Worm (Caenorhabditis elegans): ENCODE measurements around the gene F12E12.1.
"Not testable (repeated sequence)": the region's sequence is repeated elsewhere in the genome, so short reads cannot be mapped to it uniquely, and the experiment has no call there.

Gene F12E12.1

ce11 chrII:3757499-3757898 is 15.8 kb downstream of the F12E12.1 start, which contains the start of gene srx-111:
TSS of gene srx-111 (plus strand) at chrII:3757799.
- TF ChIP-seq nhr-11 (tag; optimal IDR thresholded peaks at IDR 0.05), result no peak
- TF ChIP-seq lin-13 (GFP tag; optimal IDR thresholded peaks at IDR 0.05), result no peak
- no peak for TF ChIP-seq ztf-4 (tag; optimal IDR thresholded peaks at IDR 0.05)
- no peak for TF ChIP-seq snpc-4 (tag; optimal IDR thresholded peaks at IDR 0.05)
- TF ChIP-seq elt-1 (tag; optimal IDR thresholded peaks at IDR 0.05), result no peak
- TF ChIP-seq zag-1 (tag; optimal IDR thresholded peaks at IDR 0.05), result no peak
- TF ChIP-seq unc-39 (tag; optimal IDR thresholded peaks at IDR 0.05), result no peak
- no peak for TF ChIP-seq R02D3.7 (tag; optimal IDR thresholded peaks at IDR 0.05)
- TF ChIP-seq fos-1 (tag; optimal IDR thresholded peaks at IDR 0.05), result no peak
- no peak for TF ChIP-seq sma-9 (GFP tag; optimal IDR thresholded peaks at IDR 0.05)
- no peak for TF ChIP-seq sma-9 (tag; optimal IDR thresholded peaks at IDR 0.05)

ce11 chrII:3759010-3759409 is 17.3 kb downstream of the F12E12.1 start, which contains the start of gene T24E12.12:
TSS of gene T24E12.12 (plus strand) at chrII:3759290.
- TF ChIP-seq zag-1 (tag; optimal IDR thresholded peaks at IDR 0.05) (no peak), nhr-11 (tag; optimal IDR thresholded peaks at IDR 0.05) (no peak), nhr-25 (tag; optimal IDR thresholded peaks at IDR 0.05) (no peak), sma-3 (GFP tag; optimal IDR thresholded peaks at IDR 0.05) (no peak), ztf-11 (tag; optimal IDR thresholded peaks at IDR 0.05) (no peak), ama-1 (optimal IDR thresholded peaks at IDR 0.05) (no peak), mbf-1 (tag; optimal IDR thresholded peaks at IDR 0.05) (no peak), R02D3.7 (tag; optimal IDR thresholded peaks at IDR 0.05) (no peak), ztf-4 (tag; optimal IDR thresholded peaks at IDR 0.05) (no peak), nhr-12 (tag; optimal IDR thresholded peaks at IDR 0.05) (no peak), blmp-1 (tag; optimal IDR thresholded peaks at IDR 0.05; ENCODE audit: insufficient read depth) (no peak), mab-5 (tag; optimal IDR thresholded peaks at IDR 0.05) (no peak), mdl-1 (tag; optimal IDR thresholded peaks at IDR 0.05) (no peak), elt-1 (tag; optimal IDR thresholded peaks at IDR 0.05) (no peak), lin-13 (GFP tag; optimal IDR thresholded peaks at IDR 0.05) (no peak), ceh-16 (tag; optimal IDR thresholded peaks at IDR 0.05) (no peak)

- not testable (repeated sequence) for TF ChIP-seq sem-4 (tag; optimal IDR thresholded peaks at IDR 0.05); ceh-16 (tag; optimal IDR thresholded peaks at IDR 0.05); lin-13 (GFP tag; optimal IDR thresholded peaks at IDR 0.05)
Observed at ce11 chrII:3761599-3761998, 19.9 kb downstream of the F12E12.1 start, which contains the start of gene T24E12.6. TSS of gene T24E12.6 (minus strand) at chrII:3761699.

- TF ChIP-seq mdl-1 (tag; optimal IDR thresholded peaks at IDR 0.05) (no peak), nhr-77 (tag; optimal IDR thresholded peaks at IDR 0.05) (no peak), nhr-21 (tag; optimal IDR thresholded peaks at IDR 0.05) (no peak), lin-11 (tag; optimal IDR thresholded peaks at IDR 0.05) (no peak), sem-4 (tag; optimal IDR thresholded peaks at IDR 0.05) (no peak), skn-1 (tag; optimal IDR thresholded peaks at IDR 0.05) (no peak), ZK546.5 (tag; optimal IDR thresholded peaks at IDR 0.05) (no peak), sma-9 (GFP tag; optimal IDR thresholded peaks at IDR 0.05) (no peak), sma-9 (tag; optimal IDR thresholded peaks at IDR 0.05) (no peak), nhr-11 (tag; optimal IDR thresholded peaks at IDR 0.05) (no peak), nhr-12 (tag; optimal IDR thresholded peaks at IDR 0.05) (no peak), dmd-4 (tag; optimal IDR thresholded peaks at IDR 0.05) (no peak), mab-5 (tag; optimal IDR thresholded peaks at IDR 0.05) (no peak), aly-2 (tag; optimal IDR thresholded peaks at IDR 0.05) (no peak), egl-27 (tag; optimal IDR thresholded peaks at IDR 0.05) (no peak), ceh-16 (tag; optimal IDR thresholded peaks at IDR 0.05) (no peak), crh-2 (tag; optimal IDR thresholded peaks at IDR 0.05) (no peak), nhr-237 (tag; optimal IDR thresholded peaks at IDR 0.05) (no peak)
Observed at ce11 chrII:3764486-3764885, 22.8 kb downstream of the F12E12.1 start, which contains the start of gene srx-112. TSS of gene srx-112 (minus strand) at chrII:3764586.

ce11 chrII:3771640-3772039 is 30.0 kb downstream of the F12E12.1 start:
- TF ChIP-seq egl-27 (tag; optimal IDR thresholded peaks at IDR 0.05), result no peak
- TF ChIP-seq lsy-2 (tag; optimal IDR thresholded peaks at IDR 0.05), result no peak
- TF ChIP-seq sma-3 (GFP tag; optimal IDR thresholded peaks at IDR 0.05), result no peak
- TF ChIP-seq C34F6.9 (tag; optimal IDR thresholded peaks at IDR 0.05), result no peak

Data from whole organism, L2 larva.